Worm (Caenorhabditis elegans): ENCODE results near the gene C33G3.5.

Gene C33G3.5

DNA sequence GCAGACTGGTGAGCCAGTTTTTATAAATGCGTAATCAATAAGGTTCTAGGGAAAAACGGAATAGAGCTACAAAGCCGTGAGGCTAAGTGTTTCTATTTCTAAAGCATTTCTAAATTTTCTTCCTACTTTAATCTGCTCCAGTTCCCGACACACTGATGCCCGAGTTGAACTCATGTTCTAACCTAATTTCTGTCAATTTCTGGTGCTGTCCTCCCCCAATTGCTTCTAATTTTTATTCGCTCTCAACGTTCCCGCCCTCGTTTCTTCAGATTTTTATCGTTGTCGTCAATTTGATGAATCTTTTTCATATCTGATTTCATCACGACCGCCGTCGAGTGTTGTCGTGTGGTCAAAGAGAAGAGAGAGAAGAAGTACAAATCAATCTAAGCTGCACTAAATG, 48.6 kb downstream of the C33G3.5 start:
- no peak for TF ChIP-seq ama-1 (optimal IDR thresholded peaks at IDR 0.05)
- TF ChIP-seq lin-15B (tag; optimal IDR thresholded peaks at IDR 0.05): no peak

DNA sequence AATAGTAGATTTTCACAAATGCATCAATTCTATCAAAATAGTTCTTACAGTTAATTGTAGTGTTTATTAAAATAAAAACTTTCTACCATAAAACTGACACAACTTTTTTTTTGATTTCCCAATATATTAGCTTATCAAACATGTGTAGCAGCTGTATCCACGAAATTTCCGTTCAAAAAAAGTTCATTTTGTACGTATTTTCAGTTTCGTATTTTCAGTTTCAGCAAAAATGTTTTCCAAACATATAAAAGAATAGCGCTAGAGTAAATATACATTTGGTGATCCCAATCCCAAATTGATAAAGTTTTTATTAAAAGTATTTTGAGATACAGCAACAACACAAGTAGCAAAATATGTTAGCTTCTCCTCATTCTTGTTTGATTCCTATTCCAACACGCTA, 49.1 kb downstream of the C33G3.5 start:
- TF ChIP-seq ZK546.5 (tag; optimal IDR thresholded peaks at IDR 0.05): no peak
- no peak for TF ChIP-seq nhr-12 (tag; optimal IDR thresholded peaks at IDR 0.05)
- TF ChIP-seq zag-1 (tag; optimal IDR thresholded peaks at IDR 0.05): no peak
- no peak for TF ChIP-seq egl-27 (tag; optimal IDR thresholded peaks at IDR 0.05)

DNA sequence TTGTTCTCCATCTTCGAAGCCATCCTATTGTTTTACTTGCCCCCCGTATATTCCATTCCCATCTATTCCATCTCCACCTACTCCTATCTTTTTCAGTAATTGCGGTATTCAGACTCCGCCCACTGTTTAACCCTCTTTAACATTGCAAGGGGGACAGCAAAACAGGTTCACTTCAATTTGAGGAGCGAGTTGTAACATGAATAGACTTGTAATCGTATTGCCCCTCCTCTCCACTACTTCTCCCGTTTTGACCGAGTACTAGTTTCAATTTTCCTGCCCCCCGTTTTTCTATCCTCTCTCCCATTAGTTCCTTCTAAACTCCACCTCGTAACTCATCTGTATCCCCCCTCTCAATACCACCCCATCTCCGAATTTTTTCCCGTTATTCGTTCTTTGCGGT, 50.0 kb downstream of the C33G3.5 start:
- TF ChIP-seq ama-1 (optimal IDR thresholded peaks at IDR 0.05): no peak
- TF ChIP-seq ceh-28 (tag; optimal IDR thresholded peaks at IDR 0.05): no peak
- TF ChIP-seq nhr-43 (tag; optimal IDR thresholded peaks at IDR 0.05; ENCODE audit: poor library complexity, severe bottlenecking): no peak
- no peak for TF ChIP-seq elt-1 (tag; optimal IDR thresholded peaks at IDR 0.05)
- TF ChIP-seq egl-5 (tag; optimal IDR thresholded peaks at IDR 0.05): no peak
- no peak for TF ChIP-seq fkh-10 (GFP tag; optimal IDR thresholded peaks at IDR 0.05)
- no peak for TF ChIP-seq sea-2 (GFP tag; optimal IDR thresholded peaks at IDR 0.05)
- TF ChIP-seq egl-27 (tag; optimal IDR thresholded peaks at IDR 0.05): no peak
- no peak for TF ChIP-seq lsy-12 (tag; optimal IDR thresholded peaks at IDR 0.05)
- no peak for TF ChIP-seq ceh-16 (tag; optimal IDR thresholded peaks at IDR 0.05)

DNA sequence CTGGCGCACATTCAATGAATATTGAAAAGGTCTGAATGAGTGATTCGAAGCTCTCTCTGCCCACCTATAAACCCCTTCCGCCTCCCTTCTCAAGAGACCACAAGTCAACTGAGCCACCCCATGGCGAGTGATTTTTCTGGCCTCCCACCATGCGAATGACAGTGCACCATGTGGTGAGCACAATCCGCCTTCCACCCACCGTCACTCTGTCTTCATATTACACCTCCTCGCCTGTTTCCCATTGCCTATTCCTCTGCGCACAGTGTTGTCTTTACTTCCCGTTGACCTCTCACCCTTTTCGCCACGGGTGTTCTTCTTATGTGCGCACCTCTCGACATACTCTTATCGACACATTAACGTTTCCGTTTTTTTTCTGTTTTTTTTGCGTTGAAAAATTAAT, 51.6 kb downstream of the C33G3.5 start:
- TF ChIP-seq ceh-82 (tag; optimal IDR thresholded peaks at IDR 0.05) (no peak), skn-1 (tag; optimal IDR thresholded peaks at IDR 0.05) (no peak), ceh-28 (tag; optimal IDR thresholded peaks at IDR 0.05) (no peak), nhr-28 (tag; optimal IDR thresholded peaks at IDR 0.05) (no peak), elt-2 (tag; optimal IDR thresholded peaks at IDR 0.05) (no peak), nhr-12 (tag; optimal IDR thresholded peaks at IDR 0.05) (no peak), nhr-25 (tag; optimal IDR thresholded peaks at IDR 0.05) (no peak), hmg-11 (tag; optimal IDR thresholded peaks at IDR 0.05) (no peak), ZK546.5 (tag; optimal IDR thresholded peaks at IDR 0.05) (no peak), jun-1 (tag; optimal IDR thresholded peaks at IDR 0.05) (no peak), fos-1 (tag; optimal IDR thresholded peaks at IDR 0.05) (no peak), nhr-67 (tag; optimal IDR thresholded peaks at IDR 0.05) (no peak), mdl-1 (tag; optimal IDR thresholded peaks at IDR 0.05) (no peak), lin-39 (tag; optimal IDR thresholded peaks at IDR 0.05) (no peak), zag-1 (tag; optimal IDR thresholded peaks at IDR 0.05) (no peak)
